Worm (Caenorhabditis elegans) whole organism, young adult: Measurements from ENCODE around the gene F37C4.8.

Experiments
- B0035.1 ChIP-seq: sonication (generic microtip); optimal IDR thresholded peaks from 2 replicates; lab custom pipeline; 2016; ENCODE audit warnings: missing genetic modification characterization, mild to moderate bottlenecking, missing compliant biosample characterization, missing genotype, missing genetic modification reagents
- F39B2.1 ChIP-seq: fragments of 200-800 bp; sonication (Bioruptor generic); IDR thresholded peaks from 2 replicates; pipeline ENCODE4 v1.3.6; 2022; ENCODE audit warnings: missing genetic modification reagents, missing genetic modification characterization, missing compliant biosample characterization
- Y53F4B.3 ChIP-seq: fragments of 200-800 bp; sonication (Bioruptor generic); IDR thresholded peaks from 2 replicates; pipeline ENCODE4 v1.3.6; 2022; ENCODE audit warnings: missing genetic modification reagents, missing genetic modification characterization, missing compliant biosample characterization
- Y95B8A.8 ChIP-seq: fragments of 200-800 bp; sonication (Bioruptor generic); IDR thresholded peaks from 2 replicates; pipeline ENCODE4 v1.3.6; 2022; ENCODE audit warnings: missing genetic modification reagents, missing genetic modification characterization, missing compliant biosample characterization
- atf-7 ChIP-seq: sonication (generic microtip); optimal IDR thresholded peaks from 2 replicates; lab custom pipeline; 2017; ENCODE audit warnings: mild to moderate bottlenecking, missing genetic modification characterization, missing compliant biosample characterization
- bed-1 ChIP-seq: fragments of 200-800 bp; sonication (Bioruptor generic); IDR thresholded peaks from 2 replicates; pipeline ENCODE4 v1.3.6; 2022; ENCODE audit warnings: missing genetic modification reagents, missing genetic modification characterization, missing compliant biosample characterization
- ceh-40 ChIP-seq: fragments of 200-800 bp; sonication (Bioruptor generic); IDR thresholded peaks from 2 replicates; pipeline ENCODE4 v1.3.6; 2022; ENCODE audit warnings: missing genetic modification characterization, missing compliant biosample characterization
- dpl-1 ChIP-seq: fragments of 150-350 bp; optimal IDR thresholded peaks from 2 replicates; lab custom pipeline; 2014; ENCODE audit warnings: missing biosample characterization, missing genetic modification reagents, missing genetic modification characterization
- fkh-3 ChIP-seq: sonication (generic microtip); optimal IDR thresholded peaks from 2 replicates; lab custom pipeline; 2016; ENCODE audit warnings: mild to moderate bottlenecking, missing genetic modification characterization, missing compliant biosample characterization
- him-1 ChIP-seq: sonication (generic microtip); optimal IDR thresholded peaks from 2 replicates; lab custom pipeline; 2016; ENCODE audit warnings: missing genotype, missing genetic modification reagents, missing genetic modification characterization, missing compliant biosample characterization
- mel-28 ChIP-seq: sonication (generic microtip); optimal IDR thresholded peaks from 2 replicates; lab custom pipeline; 2016; ENCODE audit warnings: borderline replicate concordance, mild to moderate bottlenecking, missing genetic modification characterization, missing compliant biosample characterization
- tbx-9 ChIP-seq: sonication (generic microtip); optimal IDR thresholded peaks from 2 replicates; lab custom pipeline; 2016; ENCODE audit warnings: borderline replicate concordance, missing genetic modification characterization, inconsistent platforms, missing compliant biosample characterization
- unc-62 ChIP-seq: fragments of 150-350 bp; optimal IDR thresholded peaks from 2 replicates; lab custom pipeline; 2014; ENCODE audit warnings: missing biosample characterization, missing genetic modification reagents, missing genetic modification characterization
- ztf-22 ChIP-seq: fragments of 200-800 bp; sonication (Bioruptor generic); optimal IDR thresholded peaks from 2 replicates; lab custom pipeline; 2018; ENCODE audit warnings: mild to moderate bottlenecking, missing genetic modification characterization, moderate library complexity, missing compliant biosample characterization

DNA sequence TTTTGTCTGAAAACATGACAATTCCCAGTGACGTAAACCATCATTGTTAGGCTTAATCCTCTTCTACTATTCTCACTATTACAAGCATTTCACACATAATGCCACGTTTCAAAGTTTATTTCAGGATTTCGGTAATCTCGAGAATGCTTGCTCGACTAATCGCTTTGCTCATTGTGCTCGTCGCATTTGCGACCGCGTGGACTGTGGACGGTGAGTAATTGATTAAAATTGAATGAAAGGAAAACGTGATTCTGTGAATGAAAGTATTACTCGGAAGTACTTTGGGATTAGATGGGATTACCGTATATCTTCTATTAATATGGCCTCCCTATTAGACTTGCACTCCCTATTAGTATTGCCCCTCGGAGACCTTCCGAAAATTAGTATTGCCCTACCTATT lies 47.2 kb downstream of the F37C4.8 start:
- TF ChIP-seq him-1: no peak
- no peak for TF ChIP-seq tbx-9 (tag; lab: Kevin White, UChicago)
- no peak for TF ChIP-seq bed-1
- TF ChIP-seq fkh-3 (tag; lab: Kevin White, UChicago): no peak
- no peak for TF ChIP-seq dpl-1 (GFP tag; lab: Kevin White, UChicago)
- TF ChIP-seq Y95B8A.8 (GFP tag; lab: Robert Waterston, UW): no peak
- TF ChIP-seq ceh-40: no peak
- no peak for TF ChIP-seq atf-7
- no peak for TF ChIP-seq Y53F4B.3 (GFP tag; lab: Robert Waterston, UW)
- no peak for TF ChIP-seq unc-62
- no peak for TF ChIP-seq B0035.1 (tag; lab: Kevin White, UChicago)
- no peak for TF ChIP-seq ztf-22 (GFP tag; lab: Kevin White, UChicago)
- TF ChIP-seq mel-28 (tag; lab: Kevin White, UChicago): no peak
- TF ChIP-seq F39B2.1 (GFP tag; lab: Robert Waterston, UW): no peak
